Fruit fly (Drosophila melanogaster): Measurements from ENCODE around the gene CG43638.

DNA sequence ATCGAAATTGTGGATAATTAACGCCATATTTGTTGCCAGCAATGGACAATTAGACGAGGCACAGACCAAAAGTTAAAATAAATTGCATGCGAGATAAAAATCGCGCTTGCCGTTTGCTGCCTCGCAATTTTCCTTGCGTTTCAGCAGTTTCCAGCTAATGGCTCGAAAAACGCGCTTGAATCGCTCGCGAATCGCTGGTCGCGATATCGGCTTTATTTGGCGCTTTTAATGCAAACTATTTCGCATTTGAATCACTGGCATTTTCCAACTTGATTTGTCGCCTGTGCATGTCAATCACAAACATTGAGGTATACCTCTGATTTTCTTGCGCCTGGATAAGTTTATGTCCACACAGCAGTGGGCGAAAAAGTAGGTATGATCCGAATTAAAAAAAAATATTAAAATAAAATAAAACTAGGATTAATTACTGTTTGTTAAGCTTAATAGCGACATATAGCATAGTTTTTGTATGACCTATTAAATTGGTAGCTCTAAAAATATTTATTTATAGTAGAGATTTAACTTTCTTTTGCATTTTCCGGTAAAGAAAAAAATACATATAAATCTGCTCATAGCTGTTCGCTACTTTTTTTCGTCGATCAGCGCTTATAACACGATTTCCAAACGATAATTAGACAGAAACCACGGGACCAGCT, 21.1 kb upstream of the CG43638 start:
- no peak for TF ChIP-seq CTCF (optimal IDR thresholded peaks at IDR 0.05)
- TF ChIP-seq CG8478 (optimal IDR thresholded peaks at IDR 0.05): no peak
